Worm (Caenorhabditis elegans): ENCODE data around the gene edg-1.
A peak's percentile ranks its signal among the peaks of the same experiment; 100 is the strongest.

The edg-1 gene

DNA sequence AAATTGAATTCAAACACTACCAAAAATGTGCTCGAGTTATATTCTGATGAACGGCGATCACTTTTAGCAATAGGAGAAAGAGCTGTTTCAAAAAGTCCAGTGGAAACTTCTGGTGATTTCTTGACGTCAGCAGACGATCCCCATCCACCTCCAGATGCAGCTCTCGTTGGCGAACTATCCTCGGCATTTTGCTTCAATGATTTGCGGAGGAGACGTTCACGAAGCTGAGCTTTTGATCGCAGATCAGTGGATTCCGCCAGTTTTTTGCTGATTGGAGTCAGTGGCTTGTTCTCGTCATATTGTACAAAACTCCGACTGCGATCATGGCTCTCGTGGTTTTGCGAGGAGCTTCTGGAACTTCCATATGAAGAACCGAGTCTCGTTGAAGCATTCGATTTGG is 15.6 kb downstream of the edg-1 start:
- TF ChIP-seq W03F9.2 (tag; optimal IDR thresholded peaks at IDR 0.05), result no peak
- no peak for TF ChIP-seq dao-5 (tag; optimal IDR thresholded peaks at IDR 0.05)
- no peak for TF ChIP-seq him-1 (tag; optimal IDR thresholded peaks at IDR 0.05)

- TF ChIP-seq dao-5 (tag; optimal IDR thresholded peaks at IDR 0.05) (no peak), W03F9.2 (tag; optimal IDR thresholded peaks at IDR 0.05) (peak; percentile 51)
These were observed 16.4 kb downstream of the edg-1 start, which contains the start of gene F54E12.2 for ce11 chrIV:11337021-11337420. Gene F54E12.2 (minus strand): TSS chrIV:11337184.

- TF ChIP-seq dao-5 (tag; optimal IDR thresholded peaks at IDR 0.05), result no peak
- TF ChIP-seq W03F9.2 (tag; optimal IDR thresholded peaks at IDR 0.05), result no peak
- no peak for TF ChIP-seq him-1 (tag; optimal IDR thresholded peaks at IDR 0.05)
These were observed 20.3 kb downstream of the edg-1 start for ce11 chrIV:11340735-11341443.

DNA sequence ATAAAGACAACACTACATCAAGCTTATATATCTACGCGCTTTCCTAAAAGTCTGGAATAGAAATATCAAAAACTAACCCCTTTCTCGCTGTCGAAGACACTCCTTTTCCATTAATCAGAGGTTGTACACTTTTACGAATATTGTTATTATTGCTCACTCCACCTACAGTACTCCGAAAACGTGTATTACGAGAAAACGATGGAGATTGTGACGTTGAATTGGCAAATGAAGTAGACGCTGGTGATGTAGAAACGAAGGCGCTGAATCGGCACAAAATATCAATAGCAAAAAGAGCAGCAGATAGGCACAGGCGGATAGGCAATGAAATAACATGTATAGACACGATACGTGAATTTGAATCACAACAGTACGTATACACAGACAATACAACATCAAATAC is 23.7 kb downstream of the edg-1 start:
- TF ChIP-seq him-1 (tag; optimal IDR thresholded peaks at IDR 0.05) (no peak), W03F9.2 (tag; optimal IDR thresholded peaks at IDR 0.05) (no peak), dao-5 (tag; optimal IDR thresholded peaks at IDR 0.05) (no peak)

DNA sequence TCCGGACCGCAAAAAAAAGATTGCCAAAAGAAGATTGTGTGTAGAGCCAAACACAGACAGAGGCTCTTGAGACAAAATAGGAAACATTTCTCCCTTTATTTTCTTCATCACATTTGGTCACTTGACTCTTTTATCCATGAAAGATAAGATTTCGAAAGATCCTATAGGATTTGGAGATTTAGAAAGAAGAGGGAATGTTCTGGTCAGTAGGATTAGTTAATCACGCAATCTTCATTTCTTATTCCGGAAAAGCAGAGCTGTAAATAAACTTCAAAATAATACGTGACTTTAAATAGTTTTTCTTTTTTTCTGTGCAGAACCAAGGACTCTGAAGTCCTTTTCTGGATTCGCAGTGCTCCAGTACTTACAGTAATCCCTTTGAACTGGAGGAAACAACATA is 26.7 kb downstream of the edg-1 start:
- TF ChIP-seq dao-5 (tag; optimal IDR thresholded peaks at IDR 0.05) (no peak), W03F9.2 (tag; optimal IDR thresholded peaks at IDR 0.05) (no peak), him-1 (tag; optimal IDR thresholded peaks at IDR 0.05) (no peak)

ce11 chrIV:11348822-11349221 is 28.2 kb downstream of the edg-1 start:
- no peak for TF ChIP-seq him-1 (tag; optimal IDR thresholded peaks at IDR 0.05)
- TF ChIP-seq W03F9.2 (tag; optimal IDR thresholded peaks at IDR 0.05), result no peak
- no peak for TF ChIP-seq dao-5 (tag; optimal IDR thresholded peaks at IDR 0.05)

- TF ChIP-seq him-1 (tag; optimal IDR thresholded peaks at IDR 0.05), result peak; percentile 46
- no peak for TF ChIP-seq W03F9.2 (tag; optimal IDR thresholded peaks at IDR 0.05)
These were observed 29.1 kb downstream of the edg-1 start for ce11 chrIV:11349747-11350146.

- TF ChIP-seq dao-5 (tag; optimal IDR thresholded peaks at IDR 0.05), result no peak
- no peak for TF ChIP-seq him-1 (tag; optimal IDR thresholded peaks at IDR 0.05)
- TF ChIP-seq W03F9.2 (tag; optimal IDR thresholded peaks at IDR 0.05), result no peak
These were observed 30.2 kb downstream of the edg-1 start for ce11 chrIV:11350809-11351208.

DNA sequence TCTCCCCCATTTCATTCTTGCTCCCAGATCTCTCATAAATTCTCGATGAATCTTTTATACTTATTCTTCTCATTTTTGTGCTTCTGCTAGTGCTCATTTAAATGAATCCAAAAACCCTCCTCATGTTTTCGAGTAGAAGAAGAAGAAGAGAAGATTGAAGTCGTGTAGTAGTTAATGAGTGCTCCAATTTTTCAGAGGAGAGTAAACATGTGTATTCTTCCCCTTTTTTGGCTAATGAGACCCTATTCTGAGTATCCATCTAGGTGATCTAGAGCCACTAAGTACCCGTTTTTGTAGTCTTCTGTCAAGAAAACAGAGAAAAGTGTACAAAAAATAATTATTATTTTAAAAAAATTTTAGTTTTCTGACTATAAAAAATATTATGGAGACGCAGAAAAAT is 31.0 kb downstream of the edg-1 start:
- no peak for TF ChIP-seq dao-5 (tag; optimal IDR thresholded peaks at IDR 0.05)
- TF ChIP-seq W03F9.2 (tag; optimal IDR thresholded peaks at IDR 0.05), result no peak
- no peak for TF ChIP-seq him-1 (tag; optimal IDR thresholded peaks at IDR 0.05)

DNA sequence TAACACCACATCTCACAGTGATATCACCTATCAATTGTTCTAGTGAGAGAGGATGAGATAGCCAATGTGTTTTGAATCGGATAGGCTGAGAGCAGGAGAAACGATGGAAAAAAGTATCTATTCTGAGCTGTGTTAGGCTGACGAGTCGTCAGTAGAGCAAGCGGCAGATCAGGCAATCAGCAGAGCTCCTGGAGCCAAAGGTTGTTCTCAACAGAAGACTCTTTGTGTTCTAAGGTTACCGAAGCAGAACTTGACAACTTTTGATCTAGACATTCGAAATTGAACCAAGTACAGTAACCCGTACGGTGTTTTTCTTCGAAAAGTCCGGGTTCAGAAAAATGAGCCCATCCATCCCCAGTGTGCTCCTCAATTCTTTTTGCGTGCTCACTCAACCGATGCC is 32.2 kb downstream of the edg-1 start:
- TF ChIP-seq W03F9.2 (tag; optimal IDR thresholded peaks at IDR 0.05), result no peak
- TF ChIP-seq him-1 (tag; optimal IDR thresholded peaks at IDR 0.05), result no peak
- TF ChIP-seq dao-5 (tag; optimal IDR thresholded peaks at IDR 0.05), result no peak

DNA sequence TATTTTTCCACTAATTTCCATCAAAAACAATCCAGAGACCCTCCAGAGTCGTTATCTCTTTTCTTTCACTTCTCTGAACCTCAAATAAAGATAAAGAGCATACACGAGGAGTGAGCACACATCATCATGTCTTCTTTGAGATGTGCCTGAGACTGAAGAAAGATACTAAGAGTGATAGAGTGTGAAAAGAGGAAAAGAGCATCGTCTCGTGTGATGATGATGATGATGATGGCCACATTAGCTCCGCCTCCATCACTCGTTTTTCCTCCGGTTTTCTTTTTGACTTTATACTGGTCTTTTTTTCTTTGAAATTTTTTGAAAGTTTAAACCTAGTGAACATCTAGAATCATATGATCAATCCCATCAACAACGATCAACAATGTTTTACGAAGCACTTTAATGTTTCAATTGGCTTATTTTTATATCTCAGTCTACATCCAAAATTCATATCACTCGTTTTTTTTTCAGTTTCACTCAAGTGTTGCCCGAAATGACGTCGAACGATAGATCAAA is 33.4 kb downstream of the edg-1 start, which contains the start of gene T01G1.2:
T01G1.2 (plus strand) TSS at position 463 of the 513 bp plus-strand sequence.
- TF ChIP-seq him-1 (tag; optimal IDR thresholded peaks at IDR 0.05) (no peak), dao-5 (tag; optimal IDR thresholded peaks at IDR 0.05) (no peak), W03F9.2 (tag; optimal IDR thresholded peaks at IDR 0.05) (no peak)

DNA sequence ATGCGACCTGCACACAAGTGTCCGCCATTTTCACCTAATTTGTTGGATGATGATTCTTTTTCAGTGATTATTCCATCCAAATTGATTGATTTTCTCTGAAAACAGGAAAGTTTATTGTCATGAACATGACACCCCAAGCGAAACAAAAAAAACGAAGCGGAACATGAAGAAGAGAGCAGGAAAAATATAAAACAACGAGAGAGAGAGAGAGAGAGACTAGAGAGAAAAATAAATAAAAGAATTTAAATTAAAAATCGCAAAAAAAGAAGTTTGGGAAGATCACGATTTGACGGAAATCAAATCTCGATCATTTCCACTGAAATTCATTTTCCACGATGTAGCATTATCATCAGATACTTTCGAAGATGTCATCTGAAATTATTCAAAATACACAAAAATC is 39.2 kb downstream of the edg-1 start, which contains the start of gene klp-12:
klp-12 (minus strand) TSS at position 101 of the 400 bp plus-strand sequence.
- no peak for TF ChIP-seq dao-5 (tag; optimal IDR thresholded peaks at IDR 0.05)
- TF ChIP-seq him-1 (tag; optimal IDR thresholded peaks at IDR 0.05), result no peak
- no peak for TF ChIP-seq W03F9.2 (tag; optimal IDR thresholded peaks at IDR 0.05)

DNA sequence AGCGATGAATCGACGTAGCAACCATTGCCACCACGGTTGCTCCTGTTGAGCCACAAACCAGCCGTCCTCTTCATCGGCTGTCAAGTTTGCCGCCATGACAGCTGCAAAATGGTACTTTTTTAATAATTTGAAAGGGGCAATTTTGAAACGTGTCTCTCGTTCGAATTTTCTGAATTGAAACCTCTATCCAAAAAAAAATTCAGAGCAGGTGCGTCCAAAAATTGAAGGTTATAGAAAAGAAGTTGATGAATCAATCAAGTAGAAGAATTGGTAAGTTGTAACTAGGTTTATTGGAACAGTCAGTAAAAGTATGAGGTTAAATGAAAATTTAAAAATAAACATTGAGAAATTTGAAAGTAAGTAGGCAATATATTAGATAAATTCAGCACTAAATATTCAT is 40.8 kb downstream of the edg-1 start, which contains the start of gene T01G1.4:
T01G1.4 (minus strand) TSS at position 101 of the 400 bp plus-strand sequence.
- TF ChIP-seq dao-5 (tag; optimal IDR thresholded peaks at IDR 0.05), result no peak
- no peak for TF ChIP-seq him-1 (tag; optimal IDR thresholded peaks at IDR 0.05)
- no peak for TF ChIP-seq W03F9.2 (tag; optimal IDR thresholded peaks at IDR 0.05)

DNA sequence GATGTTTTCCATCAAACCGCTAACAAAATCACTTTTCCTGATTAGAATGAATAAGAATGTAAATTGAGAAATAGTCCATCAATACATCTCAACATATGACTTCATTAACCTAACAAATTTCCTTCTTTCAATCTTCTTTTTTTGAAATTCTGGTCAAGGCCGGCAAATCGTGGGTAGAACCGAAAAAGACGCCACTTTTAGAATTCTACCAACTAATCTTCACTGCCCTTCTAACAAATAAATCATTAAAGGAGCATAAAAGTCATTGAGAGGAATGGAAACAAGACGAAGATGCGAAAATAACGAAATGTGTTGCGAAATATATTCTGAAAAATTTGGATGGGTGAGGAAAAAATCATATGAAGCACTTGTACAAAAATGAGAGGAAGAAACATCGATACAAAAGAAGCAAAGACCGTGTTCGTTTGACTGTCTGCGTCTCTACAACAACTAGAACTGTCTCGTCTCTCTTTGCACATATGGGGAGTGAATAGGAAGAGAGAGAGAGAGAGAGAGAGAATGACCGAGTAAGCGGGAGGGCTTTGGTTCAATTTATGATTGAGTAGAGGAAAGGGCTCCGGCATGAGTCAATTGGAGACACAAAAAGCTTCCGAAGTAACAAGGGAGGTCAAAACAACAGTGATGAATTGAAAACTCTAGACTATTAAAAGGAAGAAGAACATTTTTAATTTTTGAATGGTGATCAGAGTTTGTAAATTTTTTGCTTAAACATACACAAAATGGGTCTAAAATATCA is 43.4 kb downstream of the edg-1 start:
- TF ChIP-seq W03F9.2 (tag; optimal IDR thresholded peaks at IDR 0.05) (no peak), him-1 (tag; optimal IDR thresholded peaks at IDR 0.05) (no peak), dao-5 (tag; optimal IDR thresholded peaks at IDR 0.05) (no peak)
